Fruit fly (Drosophila melanogaster) whole organism, wandering third instar larva: ENCODE results near the gene Pi3K68D.

ENCODE experiments used
- Abd-B ChIP-seq: fragments of >200 bp; optimal IDR thresholded peaks from 2 replicates; lab custom pipeline; 2017; ENCODE audit warnings: missing biosample characterization, missing genetic modification characterization
- CG32264 ChIP-seq: fragments of 200-800 bp; sonication (Bioruptor generic); optimal IDR thresholded peaks from 2 replicates; lab custom pipeline; 2016; ENCODE audit warnings: missing biosample characterization, missing genetic modification characterization
- CrebA ChIP-seq: fragments of 200-800 bp; sonication (Bioruptor generic); optimal IDR thresholded peaks from 2 replicates; lab custom pipeline; 2016; ENCODE audit warnings: missing biosample characterization, mild to moderate bottlenecking, missing genetic modification characterization, borderline replicate concordance
- Dfd ChIP-seq: fragments of >200 bp; optimal IDR thresholded peaks from 2 replicates; lab custom pipeline; 2017; ENCODE audit warnings: missing biosample characterization, missing genetic modification characterization
- Dif ChIP-seq: fragments of 200-275, 200-300 bp; sonication (Bioruptor generic); optimal IDR thresholded peaks from 2 replicates; lab custom pipeline; 2018; ENCODE audit warnings: missing biosample characterization, missing genetic modification characterization; ENCODE audit not compliant: partially characterized antibody
- GATAd ChIP-seq: sonication (Bioruptor generic); optimal IDR thresholded peaks from 2 replicates; lab custom pipeline; 2016; ENCODE audit warnings: missing biosample characterization, missing genetic modification characterization
- HLH106 ChIP-seq: fragments of 200-800 bp; optimal IDR thresholded peaks from 3 replicates; lab custom pipeline; 2019; ENCODE audit warnings: missing biosample characterization, mild to moderate bottlenecking, missing genetic modification characterization, moderate library complexity
- Hnf4 ChIP-seq: fragments of 200-800 bp; sonication (Bioruptor generic); optimal IDR thresholded peaks from 2 replicates; lab custom pipeline; 2016; ENCODE audit warnings: missing biosample characterization, mild to moderate bottlenecking, missing genetic modification characterization
- Hr78 ChIP-seq: fragments of >200 bp; optimal IDR thresholded peaks from 2 replicates; lab custom pipeline; 2017; ENCODE audit warnings: missing biosample characterization, missing genetic modification characterization
- Hr83 ChIP-seq: fragments of 200-300 bp; sonication (Bioruptor generic); optimal IDR thresholded peaks from 2 replicates; lab custom pipeline; 2016; ENCODE audit warnings: missing biosample characterization, mild to moderate bottlenecking, missing genetic modification characterization, moderate library complexity; ENCODE audit not compliant: poor library complexity, severe bottlenecking
- Jra ChIP-seq: sonication (Bioruptor generic); optimal IDR thresholded peaks from 2 replicates; lab custom pipeline; 2016; ENCODE audit warnings: missing biosample characterization, missing genetic modification characterization
- Mio ChIP-seq: sonication (Bioruptor generic); optimal IDR thresholded peaks from 2 replicates; lab custom pipeline; 2016; ENCODE audit warnings: missing biosample characterization, missing genetic modification characterization
- Myc ChIP-seq: fragments of >200 bp; optimal IDR thresholded peaks from 2 replicates; lab custom pipeline; 2017
- N ChIP-seq: fragments of >200 bp; optimal IDR thresholded peaks from 2 replicates; lab custom pipeline; 2018; ENCODE audit warnings: missing biosample characterization, missing external identifiers, missing genetic modification characterization
- OdsH ChIP-seq: fragments of 200-800 bp; sonication (Bioruptor generic); optimal IDR thresholded peaks from 2 replicates; lab custom pipeline; 2016; ENCODE audit warnings: missing biosample characterization, mild to moderate bottlenecking, missing genetic modification characterization
- Rel ChIP-seq, 2 experiments: fragments of 200-800 bp; sonication (Bioruptor generic) in 1 of 2; optimal IDR thresholded peaks; 2 replicates in 1 of 2; 3 replicates in 1 of 2; lab custom pipeline; 2016 to 2019; ENCODE audit warnings: mild to moderate bottlenecking in 2 of 2, missing biosample characterization in 2 of 2, missing genetic modification characterization in 2 of 2, moderate library complexity in 1 of 2
- Sp1 ChIP-seq: fragments of 200-800 bp; sonication (Bioruptor generic); optimal IDR thresholded peaks from 3 replicates; lab custom pipeline; 2019; ENCODE audit warnings: missing biosample characterization, mild to moderate bottlenecking, missing genetic modification characterization, moderate library complexity
- Vsx2 ChIP-seq: fragments of 200-300, 225-300 bp; sonication (Bioruptor generic); optimal IDR thresholded peaks from 2 replicates; lab custom pipeline; 2018; ENCODE audit warnings: missing biosample characterization, missing genetic modification characterization; ENCODE audit not compliant: partially characterized antibody
- br ChIP-seq: fragments of 200-800 bp; sonication (Bioruptor generic); optimal IDR thresholded peaks from 2 replicates; lab custom pipeline; 2016; ENCODE audit warnings: missing biosample characterization, missing genetic modification characterization
- brk ChIP-seq: fragments of 200-800 bp; sonication (Bioruptor generic); optimal IDR thresholded peaks from 2 replicates; lab custom pipeline; 2016; ENCODE audit warnings: missing biosample characterization, mild to moderate bottlenecking, missing genetic modification characterization
- dl ChIP-seq, 2 experiments: fragments of 175-275, 200-275 bp in 1 of 2; fragments of 200-275 bp in 1 of 2; sonication (Bioruptor generic); optimal IDR thresholded peaks; lab custom pipeline; 2018; ENCODE audit warnings: mild to moderate bottlenecking in 2 of 2, missing biosample characterization in 2 of 2, missing genetic modification characterization in 2 of 2, moderate library complexity in 2 of 2; ENCODE audit not compliant: partially characterized antibody in 2 of 2, insufficient read depth in 1 of 2
- dmrt93B ChIP-seq: fragments of 200-800 bp; sonication (Bioruptor generic); optimal IDR thresholded peaks from 2 replicates; lab custom pipeline; 2018; ENCODE audit warnings: missing biosample characterization, mild to moderate bottlenecking, missing genetic modification characterization
- dsf ChIP-seq: sonication (Bioruptor generic); optimal IDR thresholded peaks from 2 replicates; lab custom pipeline; 2016; ENCODE audit warnings: missing biosample characterization, missing genetic modification characterization, borderline replicate concordance
- ey ChIP-seq: fragments of 200-800 bp; sonication (Bioruptor generic); optimal IDR thresholded peaks from 2 replicates; lab custom pipeline; 2016; ENCODE audit warnings: missing biosample characterization, missing genetic modification characterization
- fru ChIP-seq: fragments of 200-800 bp; sonication (Bioruptor generic); optimal IDR thresholded peaks from 3 replicates; lab custom pipeline; 2016; ENCODE audit warnings: missing biosample characterization, mild to moderate bottlenecking, missing genetic modification characterization
- h ChIP-seq: fragments of 200-800 bp; sonication (Bioruptor generic); optimal IDR thresholded peaks from 3 replicates; lab custom pipeline; 2016; ENCODE audit warnings: missing biosample characterization, mild to moderate bottlenecking, missing genetic modification characterization
- jim ChIP-seq: fragments of 175-275, 200-325 bp; sonication (Bioruptor generic); optimal IDR thresholded peaks from 2 replicates; lab custom pipeline; 2016; ENCODE audit warnings: missing biosample characterization, mild to moderate bottlenecking, missing genetic modification characterization
- lola ChIP-seq: fragments of >200 bp; optimal IDR thresholded peaks from 2 replicates; lab custom pipeline; 2017; ENCODE audit warnings: missing biosample characterization, missing genetic modification characterization
- pan ChIP-seq: fragments of >200 bp; optimal IDR thresholded peaks from 2 replicates; lab custom pipeline; 2017
- psq ChIP-seq: fragments of 200-800 bp; sonication (Bioruptor generic); optimal IDR thresholded peaks from 3 replicates; lab custom pipeline; 2017; ENCODE audit warnings: missing biosample characterization, mild to moderate bottlenecking, missing genetic modification characterization, moderate library complexity
- rgr ChIP-seq: fragments of 200-800 bp; sonication (Bioruptor generic); optimal IDR thresholded peaks from 3 replicates; lab custom pipeline; 2016; ENCODE audit warnings: missing biosample characterization, mild to moderate bottlenecking, missing genetic modification characterization
- sage ChIP-seq: fragments of 200-800 bp; sonication (Bioruptor generic); optimal IDR thresholded peaks from 2 replicates; lab custom pipeline; 2016; ENCODE audit warnings: missing biosample characterization, mild to moderate bottlenecking, missing genetic modification characterization
- sv ChIP-seq: fragments of 200-800 bp; sonication (Bioruptor generic); optimal IDR thresholded peaks from 3 replicates; lab custom pipeline; 2016; ENCODE audit warnings: missing biosample characterization, missing genetic modification characterization
- tai ChIP-seq: sonication (Bioruptor generic); optimal IDR thresholded peaks from 2 replicates; lab custom pipeline; 2016; ENCODE audit warnings: missing biosample characterization, missing genetic modification characterization
- usp ChIP-seq: fragments of >200 bp; optimal IDR thresholded peaks from 2 replicates; lab custom pipeline; 2017; ENCODE audit warnings: missing biosample characterization, missing genetic modification characterization
- woc ChIP-seq: sonication (Bioruptor generic); optimal IDR thresholded peaks from 2 replicates; lab custom pipeline; 2016; ENCODE audit warnings: missing biosample characterization, mild to moderate bottlenecking, missing genetic modification characterization

Gene Pi3K68D

dm6 chr3L:11772608-11773017 lies 17.2 kb downstream of the Pi3K68D start:
- no peak for TF ChIP-seq lola (GFP tag; lab: Kevin White, UChicago)
- no peak for TF ChIP-seq Abd-B (GFP tag; lab: Kevin White, UChicago)
- TF ChIP-seq br (GFP tag; lab: Kevin White, UChicago), result no peak
- TF ChIP-seq psq (GFP tag; lab: Kevin White, UChicago), result no peak
- no peak for TF ChIP-seq Jra (GFP tag; lab: Kevin White, UChicago)
- no peak for TF ChIP-seq pan (lab: Kevin White, UChicago)
- peak; percentile 34 for TF ChIP-seq Vsx2 (GFP tag; lab: Kevin White, UChicago)
- TF ChIP-seq rgr (GFP tag; lab: Kevin White, UChicago), result no peak
- TF ChIP-seq h (GFP tag; lab: Kevin White, UChicago), result peak; percentile 1
- no peak for TF ChIP-seq usp (GFP tag; lab: Kevin White, UChicago)
- TF ChIP-seq ey (GFP tag; lab: Kevin White, UChicago), result no peak
- no peak for TF ChIP-seq Hnf4 (GFP tag; lab: Kevin White, UChicago)
- TF ChIP-seq CG32264, result no peak
- peak; percentile 29 for TF ChIP-seq Dif (GFP tag; lab: Kevin White, UChicago)
- TF ChIP-seq dl (GFP tag; optimal IDR thresholded peaks at IDR 0.05; lab: Kevin White, UChicago; ENCODE audit: insufficient read depth in 1 of 2, partially characterized antibody in 2 of 2), result peak in 1 of 2 experiments; percentile 8
- no peak for TF ChIP-seq GATAd (GFP tag; lab: Kevin White, UChicago)
- TF ChIP-seq fru (GFP tag; lab: Kevin White, UChicago), result no peak
- TF ChIP-seq brk, result no peak
- no peak for TF ChIP-seq woc (GFP tag; lab: Kevin White, UChicago)
- no peak for TF ChIP-seq CrebA (GFP tag; lab: Kevin White, UChicago)
- no peak for TF ChIP-seq tai (GFP tag; lab: Kevin White, UChicago)
- no peak for TF ChIP-seq sage (GFP tag; lab: Kevin White, UChicago)

DNA sequence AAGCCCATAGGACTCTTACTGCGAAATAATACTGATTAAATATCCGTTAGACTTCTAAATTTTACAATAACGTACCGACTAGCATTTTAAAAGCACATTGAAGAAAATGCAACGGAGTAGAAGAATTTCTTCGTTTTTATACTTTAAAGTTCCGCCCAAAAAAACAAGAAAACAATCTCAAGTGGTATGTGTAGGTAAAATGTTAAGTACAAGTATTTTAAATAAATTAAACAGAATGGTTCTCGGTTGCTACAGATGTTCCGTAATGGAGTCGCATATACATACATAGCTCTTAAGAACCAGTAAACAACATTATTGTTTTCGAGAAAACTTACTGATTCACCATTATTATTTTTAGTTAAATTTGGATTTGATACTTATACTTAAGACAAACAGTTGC lies 17.8 kb downstream of the Pi3K68D start, which contains the start of gene Muc68D:
Muc68D (minus strand) TSS at position 101 of the 400 bp plus-strand sequence.
- no peak for TF ChIP-seq OdsH (GFP tag; lab: Kevin White, UChicago)
- no peak for TF ChIP-seq tai (GFP tag; lab: Kevin White, UChicago)
- TF ChIP-seq N (GFP tag; lab: Kevin White, UChicago), result no peak
- TF ChIP-seq sv, result no peak
- no peak for TF ChIP-seq dl (GFP tag; optimal IDR thresholded peaks at IDR 0.05; lab: Kevin White, UChicago; ENCODE audit: insufficient read depth in 1 of 2, partially characterized antibody in 2 of 2)

DNA sequence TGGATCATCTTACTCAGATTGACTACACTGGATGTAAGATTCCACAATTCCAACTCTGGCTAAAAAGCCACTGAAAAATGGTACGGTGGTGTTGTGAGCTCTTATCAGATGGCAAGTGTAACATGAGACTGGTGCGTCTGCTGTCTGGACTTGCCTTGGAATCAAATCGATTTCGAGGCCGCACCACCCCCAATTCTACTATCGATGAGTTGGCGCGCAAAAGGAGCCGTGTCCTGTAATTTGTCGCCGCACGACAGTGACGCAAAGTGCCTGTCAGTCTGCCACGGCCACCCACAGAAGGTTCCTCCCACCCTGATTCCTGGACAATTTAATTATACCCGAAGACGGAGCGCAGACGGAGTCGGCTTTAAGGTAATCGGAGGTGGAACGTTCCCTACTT lies 23.2 kb downstream of the Pi3K68D start:
- TF ChIP-seq dmrt93B (GFP tag; lab: Kevin White, UChicago) (no peak), Myc (lab: Kevin White, UChicago) (no peak), Rel (GFP tag; optimal IDR thresholded peaks at IDR 0.05; lab: Kevin White, UChicago) (no peak), Rel (tag; optimal IDR thresholded peaks at IDR 0.05; lab: Kevin White, UChicago) (no peak), lola (GFP tag; lab: Kevin White, UChicago) (no peak), CG32264 (no peak), Dif (GFP tag; lab: Kevin White, UChicago) (no peak), Hr78 (GFP tag; lab: Kevin White, UChicago) (no peak), jim (GFP tag; lab: Kevin White, UChicago) (no peak), usp (GFP tag; lab: Kevin White, UChicago) (no peak), sv (no peak), GATAd (GFP tag; lab: Kevin White, UChicago) (no peak), Abd-B (GFP tag; lab: Kevin White, UChicago) (no peak), Hnf4 (GFP tag; lab: Kevin White, UChicago) (no peak), ey (GFP tag; lab: Kevin White, UChicago) (no peak), OdsH (GFP tag; lab: Kevin White, UChicago) (no peak), dsf (no peak), woc (GFP tag; lab: Kevin White, UChicago) (no peak), h (GFP tag; lab: Kevin White, UChicago) (no peak), brk (no peak)
- TF ChIP-seq, all 38 proteins: peak for 0

dm6 chr3L:11765695-11766232 lies 24.0 kb downstream of the Pi3K68D start, which contains the start of gene loaf:
TSS of gene loaf (minus strand) at chr3L:11766182.
- TF ChIP-seq Mio (GFP tag; lab: Kevin White, UChicago) (no peak), Vsx2 (GFP tag; lab: Kevin White, UChicago) (no peak), CrebA (GFP tag; lab: Kevin White, UChicago) (no peak), h (GFP tag; lab: Kevin White, UChicago) (no peak), usp (GFP tag; lab: Kevin White, UChicago) (no peak), Dfd (GFP tag; lab: Kevin White, UChicago) (no peak), lola (GFP tag; lab: Kevin White, UChicago) (no peak), fru (GFP tag; lab: Kevin White, UChicago) (no peak), brk (no peak), Hnf4 (GFP tag; lab: Kevin White, UChicago) (no peak), Rel (GFP tag; optimal IDR thresholded peaks at IDR 0.05; lab: Kevin White, UChicago) (no peak), Rel (tag; optimal IDR thresholded peaks at IDR 0.05; lab: Kevin White, UChicago) (no peak), HLH106 (no peak), Jra (GFP tag; lab: Kevin White, UChicago) (no peak), Sp1 (GFP tag; lab: Kevin White, UChicago) (no peak), dsf (no peak), Hr83 (GFP tag; lab: Kevin White, UChicago) (no peak), jim (GFP tag; lab: Kevin White, UChicago) (no peak), Abd-B (GFP tag; lab: Kevin White, UChicago) (no peak), Dif (GFP tag; lab: Kevin White, UChicago) (no peak), CG32264 (no peak)
